Worm (Caenorhabditis elegans): Measurements from ENCODE around the gene gcy-32.

The gcy-32 gene

ce11 chrV:13958247-13958646, 43.0 kb upstream of the gcy-32 start, which contains the start of gene R10D12.10:
Gene R10D12.10, minus strand, starts transcription at chrV:13958347.
- no peak for TF ChIP-seq unc-42 (tag; optimal IDR thresholded peaks at IDR 0.05)
- no peak for TF ChIP-seq pha-2 (tag; optimal IDR thresholded peaks at IDR 0.05)
- TF ChIP-seq syd-9 (tag; optimal IDR thresholded peaks at IDR 0.05), result no peak
- no peak for TF ChIP-seq ceh-24 (tag; optimal IDR thresholded peaks at IDR 0.05)
- TF ChIP-seq hlh-6 (tag; optimal IDR thresholded peaks at IDR 0.05), result no peak
- TF ChIP-seq gmeb-2 (tag; optimal IDR thresholded peaks at IDR 0.05), result no peak
- no peak for TF ChIP-seq fax-1 (tag; optimal IDR thresholded peaks at IDR 0.05)
- no peak for TF ChIP-seq ceh-18 (tag; optimal IDR thresholded peaks at IDR 0.05)
- no peak for TF ChIP-seq ets-4 (tag; optimal IDR thresholded peaks at IDR 0.05)
- no peak for TF ChIP-seq madf-2 (tag; optimal IDR thresholded peaks at IDR 0.05)
- no peak for TF ChIP-seq pat-9 (tag; optimal IDR thresholded peaks at IDR 0.05)
- no peak for TF ChIP-seq che-1 (tag; optimal IDR thresholded peaks at IDR 0.05)
- TF ChIP-seq dve-1 (tag; optimal IDR thresholded peaks at IDR 0.05), result no peak
- TF ChIP-seq mec-3 (tag; optimal IDR thresholded peaks at IDR 0.05; ENCODE audit: borderline replicate concordance), result no peak
- no peak for TF ChIP-seq lin-11 (tag; optimal IDR thresholded peaks at IDR 0.05)
- TF ChIP-seq pha-4 (tag; optimal IDR thresholded peaks at IDR 0.05), result no peak
- TF ChIP-seq ama-1 (optimal IDR thresholded peaks at IDR 0.05), result no peak
- no peak for TF ChIP-seq unc-86 (tag; optimal IDR thresholded peaks at IDR 0.05)
- TF ChIP-seq hlh-30 (tag; optimal IDR thresholded peaks at IDR 0.05; ENCODE audit: insufficient read depth), result no peak

ce11 chrV:13957691-13958090, 42.4 kb upstream of the gcy-32 start:
- TF ChIP-seq hlh-13 (GFP tag; optimal IDR thresholded peaks at IDR 0.05) (no peak), ahr-1 (tag; optimal IDR thresholded peaks at IDR 0.05) (no peak), odd-2 (tag; optimal IDR thresholded peaks at IDR 0.05) (no peak), ceh-45 (GFP tag; IDR thresholded peaks at IDR 0.05) (no peak), nfya-1 (tag; optimal IDR thresholded peaks at IDR 0.05) (no peak), hlh-6 (tag; optimal IDR thresholded peaks at IDR 0.05) (no peak)

ce11 chrV:13955370-13956089, 40.2 kb upstream of the gcy-32 start:
- TF ChIP-seq ceh-22 (tag; optimal IDR thresholded peaks at IDR 0.05), result no peak
- no peak for TF ChIP-seq F13H6.1 (tag; optimal IDR thresholded peaks at IDR 0.05)
- TF ChIP-seq hlh-8 (tag; optimal IDR thresholded peaks at IDR 0.05), result no peak
- TF ChIP-seq che-1 (tag; optimal IDR thresholded peaks at IDR 0.05), result no peak
- TF ChIP-seq tbx-2 (tag; optimal IDR thresholded peaks at IDR 0.05), result no peak
- TF ChIP-seq hlh-15 (tag; optimal IDR thresholded peaks at IDR 0.05), result no peak
- no peak for TF ChIP-seq syd-9 (tag; optimal IDR thresholded peaks at IDR 0.05)
- no peak for TF ChIP-seq K09A11.1 (tag; optimal IDR thresholded peaks at IDR 0.05; ENCODE audit: insufficient read depth)
- TF ChIP-seq fkh-10 (GFP tag; optimal IDR thresholded peaks at IDR 0.05), result no peak
- no peak for TF ChIP-seq gmeb-2 (tag; optimal IDR thresholded peaks at IDR 0.05)
- TF ChIP-seq Y22D7AL.16 (tag; optimal IDR thresholded peaks at IDR 0.05), result no peak

- no peak for TF ChIP-seq sdc-2 (tag; optimal IDR thresholded peaks at IDR 0.05)
- TF ChIP-seq F13H6.1 (tag; optimal IDR thresholded peaks at IDR 0.05), result no peak
- TF ChIP-seq ceh-9 (tag; optimal IDR thresholded peaks at IDR 0.05), result no peak
- TF ChIP-seq ref-2 (tag; optimal IDR thresholded peaks at IDR 0.05), result no peak
- no peak for TF ChIP-seq unc-55 (GFP tag; optimal IDR thresholded peaks at IDR 0.05)
- no peak for TF ChIP-seq ama-1 (optimal IDR thresholded peaks at IDR 0.05)
- no peak for TF ChIP-seq hlh-30 (tag; optimal IDR thresholded peaks at IDR 0.05; ENCODE audit: insufficient read depth)
- TF ChIP-seq unc-86 (tag; optimal IDR thresholded peaks at IDR 0.05), result no peak
- no peak for TF ChIP-seq unc-3 (GFP tag; conservative IDR thresholded peaks at IDR 0.05)
- no peak for TF ChIP-seq unc-3 (tag; optimal IDR thresholded peaks at IDR 0.05)
- TF ChIP-seq elt-2 (tag; optimal IDR thresholded peaks at IDR 0.05), result no peak
- TF ChIP-seq dmd-4 (tag; optimal IDR thresholded peaks at IDR 0.05; ENCODE audit: borderline replicate concordance), result no peak
- TF ChIP-seq elt-4 (tag; optimal IDR thresholded peaks at IDR 0.05), result no peak
Observed at ce11 chrV:13954056-13954455, 38.8 kb upstream of the gcy-32 start, which contains the start of gene swt-6. Gene swt-6, plus strand, starts transcription at chrV:13954356.
